Fruit fly (Drosophila melanogaster) whole organism, embryonic: ENCODE measurements around the gene CG7860.
A peak's percentile ranks its signal among the peaks of the same experiment; 100 is the strongest.

Experiments
- B-H1 ChIP-seq: fragments of 200-800 bp; sonication (Bioruptor generic); IDR thresholded peaks from 3 replicates; pipeline ENCODE4 v1.3.6; 2022; ENCODE audit warnings: missing biosample characterization, missing genetic modification characterization
- Bgb ChIP-seq: fragments of 200-800 bp; sonication (Bioruptor generic); IDR thresholded peaks from 2 replicates; pipeline ENCODE4 v1.3.6; 2022; ENCODE audit warnings: missing biosample characterization, missing genetic modification characterization; ENCODE audit not compliant: partially characterized antibody
- CG10321 ChIP-seq: fragments of 200-800 bp; sonication (Bioruptor generic); IDR thresholded peaks from 2 replicates; pipeline ENCODE4 v1.3.6; 2022; ENCODE audit warnings: missing biosample characterization, missing genetic modification characterization
- CG11093 ChIP-seq: fragments of 200-800 bp; sonication (Bioruptor generic); IDR thresholded peaks from 3 replicates; pipeline ENCODE4 v1.3.6; 2022; ENCODE audit warnings: missing biosample characterization, missing genetic modification characterization
- CG12219 ChIP-seq: fragments of 200-800 bp; sonication (Bioruptor generic); optimal IDR thresholded peaks from 3 replicates; lab custom pipeline; 2018; ENCODE audit warnings: missing biosample characterization, mild to moderate bottlenecking, missing genetic modification characterization
- CG14441 ChIP-seq: fragments of 200-800 bp; sonication (Bioruptor generic); IDR thresholded peaks from 2 replicates; pipeline ENCODE4 v1.3.6; 2022; ENCODE audit warnings: missing biosample characterization, missing genetic modification characterization
- CG14860 ChIP-seq: fragments of 200-800 bp; sonication (Bioruptor generic); IDR thresholded peaks from 3 replicates; pipeline ENCODE4 v1.3.6; 2022; ENCODE audit warnings: missing biosample characterization, missing genetic modification characterization; ENCODE audit not compliant: partially characterized antibody
- CG17328 ChIP-seq: fragments of 200-800 bp; sonication (Bioruptor generic); IDR thresholded peaks from 2 replicates; pipeline ENCODE4 v1.3.6; 2022; ENCODE audit warnings: missing biosample characterization, missing genetic modification characterization
- CG17568 ChIP-seq: fragments of 200-800 bp; sonication (Bioruptor generic); optimal IDR thresholded peaks from 2 replicates; lab custom pipeline; 2018; ENCODE audit warnings: missing biosample characterization, mild to moderate bottlenecking, missing genetic modification characterization, moderate library complexity
- CG18599 ChIP-seq: fragments of 200-800 bp; sonication (Bioruptor generic); optimal IDR thresholded peaks from 3 replicates; lab custom pipeline; 2017; ENCODE audit warnings: missing biosample characterization, missing genetic modification characterization, mild to moderate bottlenecking, moderate library complexity, missing genetic modification reagents
- CG2712 ChIP-seq: fragments of 200-800 bp; optimal IDR thresholded peaks from 3 replicates; lab custom pipeline; 2019; ENCODE audit warnings: missing biosample characterization, mild to moderate bottlenecking, missing genetic modification characterization, moderate library complexity
- CG32772 ChIP-seq: fragments of 200-800 bp; sonication (Bioruptor generic); IDR thresholded peaks from 2 replicates; pipeline ENCODE4 v1.3.6; 2022; ENCODE audit warnings: missing biosample characterization, missing genetic modification characterization
- CG4424 ChIP-seq: fragments of 200-800 bp; sonication (Bioruptor generic); optimal IDR thresholded peaks from 3 replicates; lab custom pipeline; 2016; ENCODE audit warnings: missing biosample characterization, missing genetic modification characterization
- CG6654 ChIP-seq: fragments of 200-800 bp; sonication (Bioruptor generic); optimal IDR thresholded peaks from 2 replicates; lab custom pipeline; 2017; ENCODE audit warnings: missing biosample characterization, mild to moderate bottlenecking, missing genetic modification characterization
- CG7271 ChIP-seq: fragments of 200-800 bp; sonication (Bioruptor generic); optimal IDR thresholded peaks from 2 replicates; lab custom pipeline; 2018; ENCODE audit warnings: missing biosample characterization, mild to moderate bottlenecking, missing genetic modification characterization, moderate library complexity
- CG7556 ChIP-seq: fragments of 200-800 bp; sonication (Bioruptor generic); optimal IDR thresholded peaks from 2 replicates; lab custom pipeline; 2017; ENCODE audit warnings: missing biosample characterization, mild to moderate bottlenecking, missing genetic modification characterization
- CG7745 ChIP-seq: fragments of 200-800 bp; sonication (Bioruptor generic); optimal IDR thresholded peaks from 2 replicates; lab custom pipeline; 2018; ENCODE audit warnings: missing biosample characterization, mild to moderate bottlenecking, missing genetic modification characterization, moderate library complexity
- CG8089 ChIP-seq: fragments of 200-800 bp; sonication (Bioruptor generic); optimal IDR thresholded peaks from 3 replicates; lab custom pipeline; 2016; ENCODE audit warnings: missing biosample characterization, missing genetic modification characterization
- CG8765 ChIP-seq: fragments of 200-800 bp; sonication (Bioruptor generic); IDR thresholded peaks from 2 replicates; pipeline ENCODE4 v1.3.6; 2022; ENCODE audit warnings: missing biosample characterization, missing genetic modification characterization
- CkIIα-i1 ChIP-seq: fragments of 200-800 bp; sonication (Bioruptor generic); IDR thresholded peaks from 2 replicates; pipeline ENCODE4 v1.3.6; 2022; ENCODE audit warnings: missing biosample characterization, missing genetic modification characterization
- CoRest ChIP-seq: fragments of 200-800 bp; sonication (Bioruptor generic); optimal IDR thresholded peaks from 3 replicates; lab custom pipeline; 2018; ENCODE audit warnings: missing biosample characterization, mild to moderate bottlenecking, missing genetic modification characterization, moderate library complexity
- Dref ChIP-seq: fragments of 200-800 bp; sonication (Bioruptor generic); IDR thresholded peaks from 2 replicates; pipeline ENCODE4 v1.3.6; 2022; ENCODE audit warnings: missing biosample characterization, missing genetic modification characterization
- ERR ChIP-seq: fragments of 200-800 bp; sonication (Bioruptor generic); optimal IDR thresholded peaks from 2 replicates; lab custom pipeline; 2016; ENCODE audit warnings: missing biosample characterization, missing genetic modification characterization
- HLHmδ ChIP-seq: fragments of 200-800 bp; sonication (Bioruptor generic); optimal IDR thresholded peaks from 2 replicates; lab custom pipeline; 2018; ENCODE audit warnings: missing biosample characterization, mild to moderate bottlenecking, missing genetic modification characterization, moderate library complexity
- Kr ChIP-seq: fragments of 200-800 bp; sonication (Bioruptor generic); optimal IDR thresholded peaks from 2 replicates; lab custom pipeline; 2017; ENCODE audit warnings: missing biosample characterization, mild to moderate bottlenecking, missing genetic modification characterization
- Meics ChIP-seq: fragments of 200-800 bp; sonication (Bioruptor generic); optimal IDR thresholded peaks from 2 replicates; lab custom pipeline; 2017; ENCODE audit warnings: missing biosample characterization, mild to moderate bottlenecking, missing genetic modification characterization
- Myb ChIP-seq: fragments of 200-800 bp; sonication (Bioruptor generic); optimal IDR thresholded peaks from 2 replicates; lab custom pipeline; 2016; ENCODE audit warnings: missing biosample characterization, missing genetic modification characterization
- NFAT ChIP-seq: fragments of 200-800 bp; sonication (Bioruptor generic); IDR thresholded peaks from 2 replicates; pipeline ENCODE4 v1.3.6; 2022; ENCODE audit warnings: missing biosample characterization, missing genetic modification characterization
- NK7.1 ChIP-seq: fragments of 200-800 bp; sonication (Bioruptor generic); optimal IDR thresholded peaks from 3 replicates; lab custom pipeline; 2016; ENCODE audit warnings: missing biosample characterization, missing genetic modification characterization
- Pdp1 ChIP-seq, 2 experiments: fragments of 200-800 bp; sonication (Bioruptor generic); optimal IDR thresholded peaks; 3 replicates each; lab custom pipeline; 2016; ENCODE audit warnings: missing biosample characterization in 2 of 2, missing genetic modification characterization in 2 of 2, mild to moderate bottlenecking in 1 of 2, moderate library complexity in 1 of 2
- Spps ChIP-seq: fragments of 200-800 bp; sonication (Bioruptor generic); optimal IDR thresholded peaks from 2 replicates; lab custom pipeline; 2018; ENCODE audit warnings: missing biosample characterization, mild to moderate bottlenecking, missing genetic modification characterization
- Trl ChIP-seq, 3 experiments: fragments of >200 bp in 2 of 3; fragments of 200-800 bp in 1 of 3; sonication (Bioruptor generic) in 1 of 3; optimal IDR thresholded peaks; 2 replicates in 1 of 3; 3 replicates in 2 of 3; lab custom pipeline; 2016 to 2017; ENCODE audit warnings: missing biosample characterization in 1 of 3, missing genetic modification characterization in 1 of 3
- ab ChIP-seq: fragments of 200-800 bp; sonication (Bioruptor generic); optimal IDR thresholded peaks from 2 replicates; lab custom pipeline; 2016; ENCODE audit warnings: missing biosample characterization, missing genetic modification characterization
- aop ChIP-seq: fragments of 200-800 bp; sonication (Bioruptor generic); IDR thresholded peaks from 2 replicates; pipeline ENCODE4 v1.3.6; 2022; ENCODE audit warnings: missing biosample characterization, missing genetic modification characterization
- bigmax ChIP-seq: fragments of 200-800 bp; sonication (Bioruptor generic); optimal IDR thresholded peaks from 2 replicates; lab custom pipeline; 2018; ENCODE audit warnings: missing biosample characterization, mild to moderate bottlenecking, missing genetic modification characterization
- crol ChIP-seq: fragments of 200-800 bp; sonication (Bioruptor generic); IDR thresholded peaks from 2 replicates; pipeline ENCODE4 v1.3.6; 2022; ENCODE audit warnings: missing biosample characterization, missing genetic modification characterization
- dan ChIP-seq: fragments of 200-800 bp; sonication (Bioruptor generic); IDR thresholded peaks from 2 replicates; pipeline ENCODE4 v1.3.6; 2022; ENCODE audit warnings: missing biosample characterization, missing genetic modification characterization
- fd3F ChIP-seq: fragments of 200-800 bp; sonication (Bioruptor generic); optimal IDR thresholded peaks from 2 replicates; lab custom pipeline; 2018; ENCODE audit warnings: missing biosample characterization, mild to moderate bottlenecking, missing genetic modification characterization, moderate library complexity
- gcm2 ChIP-seq: fragments of 200-800 bp; sonication (Bioruptor generic); optimal IDR thresholded peaks from 2 replicates; lab custom pipeline; 2016; ENCODE audit warnings: missing biosample characterization, missing genetic modification characterization
- hb ChIP-seq: fragments of 200-800 bp; sonication (Bioruptor generic); IDR thresholded peaks from 3 replicates; pipeline ENCODE4 v1.3.6; 2022; ENCODE audit warnings: missing biosample characterization, missing genetic modification characterization; ENCODE audit not compliant: partially characterized antibody
- her ChIP-seq: fragments of 200-800 bp; sonication (Bioruptor generic); optimal IDR thresholded peaks from 2 replicates; lab custom pipeline; 2016; ENCODE audit warnings: missing biosample characterization, missing genetic modification characterization
- jigr1 ChIP-seq: fragments of 200-800 bp; sonication (Bioruptor generic); IDR thresholded peaks from 3 replicates; pipeline ENCODE4 v1.3.6; 2022; ENCODE audit warnings: missing biosample characterization, missing genetic modification characterization
- lilli ChIP-seq: fragments of 200-800 bp; sonication (Bioruptor generic); optimal IDR thresholded peaks from 3 replicates; lab custom pipeline; 2016; ENCODE audit warnings: missing biosample characterization, missing genetic modification characterization
- slp2 ChIP-seq: fragments of 200-800 bp; sonication (Bioruptor generic); optimal IDR thresholded peaks from 2 replicates; lab custom pipeline; 2016; ENCODE audit warnings: missing biosample characterization, missing genetic modification characterization
- stwl ChIP-seq: fragments of 200-800 bp; sonication (Bioruptor generic); optimal IDR thresholded peaks from 3 replicates; lab custom pipeline; 2018; ENCODE audit warnings: missing biosample characterization, mild to moderate bottlenecking, missing genetic modification characterization, moderate library complexity
- trem ChIP-seq: fragments of 200-800 bp; optimal IDR thresholded peaks from 3 replicates; lab custom pipeline; 2019; ENCODE audit warnings: missing biosample characterization, mild to moderate bottlenecking, missing genetic modification characterization, moderate library complexity
- trh ChIP-seq: fragments of 200-800 bp; sonication (Bioruptor generic); optimal IDR thresholded peaks from 2 replicates; lab custom pipeline; 2016; ENCODE audit warnings: missing biosample characterization, missing genetic modification characterization
- z ChIP-seq: fragments of 200-800 bp; sonication (Bioruptor generic); IDR thresholded peaks from 3 replicates; pipeline ENCODE4 v1.3.6; 2022; ENCODE audit warnings: missing biosample characterization, missing genetic modification characterization
- zfh1 ChIP-seq: fragments of 200-800 bp; sonication (Bioruptor generic); IDR thresholded peaks from 3 replicates; pipeline ENCODE4 v1.3.6; 2022; ENCODE audit warnings: missing biosample characterization, missing genetic modification characterization

Gene CG7860

DNA sequence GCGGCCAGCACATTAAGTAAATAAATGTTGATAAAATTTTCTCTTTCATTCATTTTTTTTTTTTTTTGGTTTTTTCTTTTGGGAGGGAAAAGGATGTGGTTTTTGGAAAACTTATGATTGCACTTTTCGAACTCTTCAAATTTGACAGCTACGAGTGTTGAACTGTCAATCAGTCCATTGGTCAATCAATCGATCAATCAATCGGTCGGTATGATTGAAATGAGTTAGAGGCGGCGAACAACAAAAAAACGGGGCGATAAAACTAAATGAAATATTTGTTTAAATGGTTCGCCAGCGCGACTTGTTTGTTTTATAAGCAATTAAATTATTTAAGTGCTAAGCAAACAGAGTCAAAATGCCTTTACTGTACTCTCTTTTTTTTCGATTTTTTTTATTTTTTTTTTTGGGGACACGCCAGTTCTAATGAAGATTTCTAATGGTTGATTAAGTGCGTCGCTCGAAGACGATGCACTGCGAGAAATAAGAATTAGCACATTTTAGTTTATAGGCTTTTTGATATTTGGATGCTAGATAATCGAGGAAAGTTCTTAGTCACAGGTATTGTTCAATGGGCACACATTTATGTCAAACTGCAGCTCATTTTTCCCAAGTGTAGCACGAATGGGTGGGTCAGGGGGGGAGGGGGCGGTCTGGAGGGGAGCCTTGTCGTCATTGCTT, 50.3 kb downstream of the CG7860 start (continued):
- TF ChIP-seq gcm2 (GFP tag; lab: Kevin White, UChicago), result no peak
- TF ChIP-seq CG7556, result peak; percentile 74
- no peak for TF ChIP-seq ab (GFP tag; lab: Kevin White, UChicago)
- TF ChIP-seq CG8765 (GFP tag; lab: Robert Waterston, UW), result no peak
- TF ChIP-seq jigr1 (GFP tag; lab: Robert Waterston, UW), result peak; percentile 69; the same call in 2 of the 3 replicates
- peak; percentile 85 for TF ChIP-seq CoRest
- peak; percentile 56 for TF ChIP-seq trh
- TF ChIP-seq CG4424 (GFP tag; lab: Kevin White, UChicago), result peak; percentile 85
- peak; percentile 79 for TF ChIP-seq Meics
- peak; percentile 80 for TF ChIP-seq CG18599
- peak; percentile 76; the same call in 2 of the 3 replicates for TF ChIP-seq CG11093
- no peak for TF ChIP-seq aop
- no peak for TF ChIP-seq CG7271 (tag; lab: Kevin White, UChicago)
- TF ChIP-seq z (GFP tag; lab: Robert Waterston, UW), result no peak
- peak; percentile 59; the same call in 1 of the 2 replicates for TF ChIP-seq NFAT (GFP tag; lab: Robert Waterston, UW)
- peak; percentile 79 for TF ChIP-seq zfh1 (GFP tag; lab: Robert Waterston, UW)
- peak; percentile 85 for TF ChIP-seq CG14441 (GFP tag; lab: Robert Waterston, UW)
- TF ChIP-seq dan (GFP tag; lab: Robert Waterston, UW), result peak; percentile 56; the same call in 1 of the 2 replicates
- peak; percentile 60 for TF ChIP-seq slp2 (GFP tag; lab: Kevin White, UChicago)
- TF ChIP-seq CG6654 (GFP tag; lab: Kevin White, UChicago), result peak; percentile 67
- peak; percentile 78 for TF ChIP-seq CG12219 (GFP tag; lab: Kevin White, UChicago)
- peak; percentile 62 for TF ChIP-seq fd3F (GFP tag; lab: Kevin White, UChicago)
- TF ChIP-seq CG17328 (GFP tag; lab: Robert Waterston, UW), result peak; percentile 69
- peak; percentile 37 for TF ChIP-seq Myb (GFP tag; lab: Kevin White, UChicago)
- TF ChIP-seq CG7745 (tag; lab: Kevin White, UChicago), result no peak
- TF ChIP-seq Pdp1 (GFP tag; optimal IDR thresholded peaks at IDR 0.05; lab: Kevin White, UChicago), result peak; percentile 61 to 67
- TF ChIP-seq HLHmδ (GFP tag; lab: Kevin White, UChicago), result no peak
- TF ChIP-seq CG8089 (GFP tag; lab: Kevin White, UChicago), result peak; percentile 72
- TF ChIP-seq CG2712 (tag; lab: Kevin White, UChicago), result peak; percentile 85
- peak; percentile 55; the same call in 2 of the 3 replicates for TF ChIP-seq B-H1
- no peak for TF ChIP-seq Bgb
- no peak for TF ChIP-seq Kr (GFP tag; lab: Kevin White, UChicago)
- peak; percentile 93 for TF ChIP-seq crol
- TF ChIP-seq her (GFP tag; lab: Kevin White, UChicago), result peak; percentile 59
- TF ChIP-seq Spps (tag; lab: Kevin White, UChicago), result peak; percentile 1
- TF ChIP-seq Trl (optimal IDR thresholded peaks at IDR 0.05; lab: Kevin White, UChicago), result no peak
- peak; percentile 74 for TF ChIP-seq Trl (GFP tag; optimal IDR thresholded peaks at IDR 0.05; lab: Kevin White, UChicago)
- TF ChIP-seq CkIIα-i1, result peak; percentile 20; the same call in 1 of the 2 replicates
- peak; percentile 86 for TF ChIP-seq CG32772 (GFP tag; lab: Robert Waterston, UW)
- peak; percentile 63 for TF ChIP-seq trem
- TF ChIP-seq bigmax (GFP tag; lab: Kevin White, UChicago), result no peak
- peak; percentile 49 for TF ChIP-seq CG17568
- TF ChIP-seq lilli (GFP tag; lab: Kevin White, UChicago), result peak; percentile 70
- TF ChIP-seq NK7.1, result peak; percentile 34
- TF ChIP-seq CG14860 (GFP tag; lab: Robert Waterston, UW), result no peak
- no peak for TF ChIP-seq stwl (tag; lab: Kevin White, UChicago)
- TF ChIP-seq hb, result no peak
- TF ChIP-seq CG10321 (GFP tag; lab: Robert Waterston, UW), result no peak
- no peak for TF ChIP-seq Dref (GFP tag; lab: Robert Waterston, UW)
- TF ChIP-seq ERR (GFP tag; lab: Kevin White, UChicago), result peak; percentile 57
